Worm (Caenorhabditis elegans) whole organism, L2 larva: ENCODE measurements around the gene F54B3.2.

Experiments used
- C34F6.9 ChIP-seq: fragments of 150-350 bp; optimal IDR thresholded peaks from 2 replicates; lab custom pipeline; 2014; ENCODE audit warnings: missing biosample characterization, missing genetic modification characterization
- F13H6.1 ChIP-seq: sonication (generic microtip); optimal IDR thresholded peaks from 2 replicates; lab custom pipeline; 2016; ENCODE audit warnings: missing genetic modification characterization, missing compliant biosample characterization
- R02D3.7 ChIP-seq: fragments of 150-350 bp; optimal IDR thresholded peaks from 2 replicates; lab custom pipeline; 2014; ENCODE audit warnings: missing biosample characterization, missing genetic modification characterization
- Y55F3AM.14 ChIP-seq: fragments of 200-800 bp; sonication (Bioruptor generic); optimal IDR thresholded peaks from 2 replicates; lab custom pipeline; 2018; ENCODE audit warnings: mild to moderate bottlenecking, missing genetic modification characterization, missing compliant biosample characterization
- ZK546.5 ChIP-seq: sonication (generic microtip); optimal IDR thresholded peaks from 2 replicates; lab custom pipeline; 2017; ENCODE audit warnings: missing biosample characterization, missing genetic modification characterization
- alr-1 ChIP-seq: fragments of 150-350 bp; optimal IDR thresholded peaks from 2 replicates; lab custom pipeline; 2014; ENCODE audit warnings: missing biosample characterization, missing genetic modification characterization
- ama-1 ChIP-seq: fragments of 150-350 bp; optimal IDR thresholded peaks from 2 replicates; lab custom pipeline; 2018; ENCODE audit warnings: inconsistent platforms
- blmp-1 ChIP-seq: sonication (generic microtip); optimal IDR thresholded peaks from 2 replicates; lab custom pipeline; 2017; ENCODE audit warnings: missing genetic modification characterization, mild to moderate bottlenecking, missing compliant biosample characterization, antibody characterized with exemption, moderate library complexity; ENCODE audit not compliant: insufficient read depth
- crh-2 ChIP-seq: sonication (generic microtip); optimal IDR thresholded peaks from 2 replicates; lab custom pipeline; 2017; ENCODE audit warnings: missing biosample characterization, missing genetic modification characterization
- egl-27 ChIP-seq: sonication (generic microtip); optimal IDR thresholded peaks from 3 replicates; lab custom pipeline; 2017; ENCODE audit warnings: missing biosample characterization, missing genetic modification reagents, missing genetic modification characterization
- elt-1 ChIP-seq: fragments of 150-350 bp; optimal IDR thresholded peaks from 2 replicates; lab custom pipeline; 2014; ENCODE audit warnings: missing biosample characterization, missing genetic modification characterization
- fos-1 ChIP-seq: fragments of 150-350 bp; optimal IDR thresholded peaks from 2 replicates; lab custom pipeline; 2014; ENCODE audit warnings: missing biosample characterization, missing genetic modification characterization
- gmeb-1 ChIP-seq: fragments of 150-350 bp; optimal IDR thresholded peaks from 2 replicates; lab custom pipeline; 2014; ENCODE audit warnings: missing biosample characterization, missing genetic modification characterization
- lin-11 ChIP-seq: fragments of 150-350 bp; sonication (generic microtip); optimal IDR thresholded peaks from 2 replicates; lab custom pipeline; 2014; ENCODE audit warnings: missing biosample characterization, missing genetic modification characterization, inconsistent platforms, mixed read lengths
- lin-13 ChIP-seq: fragments of 150-350 bp; optimal IDR thresholded peaks from 2 replicates; lab custom pipeline; 2014; ENCODE audit warnings: missing biosample characterization, missing genetic modification reagents, missing genetic modification characterization
- lin-39 ChIP-seq: fragments of 150-350 bp; optimal IDR thresholded peaks from 2 replicates; lab custom pipeline; 2014; ENCODE audit warnings: missing biosample characterization, missing genetic modification reagents, missing genetic modification characterization
- lsy-2 ChIP-seq, 2 experiments: fragments of 150-350 bp in 1 of 2; sonication (generic microtip) in 1 of 2; optimal IDR thresholded peaks; 2 replicates each; lab custom pipeline; 2014 to 2017; ENCODE audit warnings: missing biosample characterization in 2 of 2, missing genetic modification characterization in 2 of 2
- mab-5 ChIP-seq: fragments of 150-350 bp; optimal IDR thresholded peaks from 2 replicates; lab custom pipeline; 2014; ENCODE audit warnings: missing biosample characterization, missing genetic modification characterization
- mbf-1 ChIP-seq: sonication (generic microtip); optimal IDR thresholded peaks from 2 replicates; lab custom pipeline; 2017; ENCODE audit warnings: missing biosample characterization, missing genetic modification characterization
- mdl-1 ChIP-seq, 2 experiments: fragments of 150-350 bp in 1 of 2; sonication (generic microtip) in 1 of 2; optimal IDR thresholded peaks; 2 replicates each; lab custom pipeline; 2017; ENCODE audit warnings: missing biosample characterization in 2 of 2, missing genetic modification characterization in 2 of 2
- nhr-10 ChIP-seq: sonication (generic microtip); optimal IDR thresholded peaks from 2 replicates; lab custom pipeline; 2017; ENCODE audit warnings: missing biosample characterization, missing genetic modification characterization
- nhr-11 ChIP-seq: fragments of 150-350 bp; optimal IDR thresholded peaks from 2 replicates; lab custom pipeline; 2014; ENCODE audit warnings: missing biosample characterization, missing genetic modification characterization
- nhr-12 ChIP-seq: fragments of 150-350 bp; optimal IDR thresholded peaks from 2 replicates; lab custom pipeline; 2014; ENCODE audit warnings: missing biosample characterization, missing genetic modification characterization
- nhr-129 ChIP-seq: fragments of 150-350 bp; optimal IDR thresholded peaks from 2 replicates; lab custom pipeline; 2014; ENCODE audit warnings: missing biosample characterization, missing genetic modification characterization
- nhr-21 ChIP-seq: fragments of 150-350 bp; optimal IDR thresholded peaks from 2 replicates; lab custom pipeline; 2014; ENCODE audit warnings: missing biosample characterization, missing genetic modification characterization
- nhr-237 ChIP-seq: fragments of 150-350 bp; optimal IDR thresholded peaks from 2 replicates; lab custom pipeline; 2014; ENCODE audit warnings: missing biosample characterization, missing genetic modification characterization
- nhr-25 ChIP-seq: fragments of 150-350 bp; sonication (generic microtip); optimal IDR thresholded peaks from 3 replicates; lab custom pipeline; 2014; ENCODE audit warnings: missing biosample characterization, missing genetic modification characterization
- nhr-6 ChIP-seq: fragments of 150-350 bp; optimal IDR thresholded peaks from 2 replicates; lab custom pipeline; 2014; ENCODE audit warnings: missing biosample characterization, missing genetic modification characterization
- nhr-77 ChIP-seq: fragments of 150-350 bp; optimal IDR thresholded peaks from 2 replicates; lab custom pipeline; 2014; ENCODE audit warnings: missing biosample characterization, missing genetic modification characterization
- peb-1 ChIP-seq: fragments of 150-350 bp; optimal IDR thresholded peaks from 2 replicates; lab custom pipeline; 2014; ENCODE audit warnings: missing biosample characterization, missing genetic modification characterization
- sem-4 ChIP-seq: fragments of 150-350 bp; optimal IDR thresholded peaks from 2 replicates; lab custom pipeline; 2014; ENCODE audit warnings: missing biosample characterization, missing genetic modification reagents, missing genetic modification characterization
- skn-1 ChIP-seq: sonication (generic microtip); optimal IDR thresholded peaks from 2 replicates; lab custom pipeline; 2017; ENCODE audit warnings: missing biosample characterization, missing genetic modification characterization
- sma-3 ChIP-seq: sonication (generic microtip); optimal IDR thresholded peaks from 2 replicates; lab custom pipeline; 2016; ENCODE audit warnings: missing genetic modification reagents, missing genetic modification characterization, missing compliant biosample characterization
- sma-9 ChIP-seq, 2 experiments: fragments of 150-350 bp in 1 of 2; sonication (generic microtip) in 1 of 2; optimal IDR thresholded peaks; 2 replicates each; lab custom pipeline; 2014 to 2016; ENCODE audit warnings: missing genetic modification characterization in 2 of 2, mild to moderate bottlenecking in 1 of 2, missing biosample characterization in 1 of 2, missing compliant biosample characterization in 1 of 2, missing genetic modification reagents in 1 of 2, moderate library complexity in 1 of 2
- snpc-4 ChIP-seq: fragments of 150-350 bp; optimal IDR thresholded peaks from 2 replicates; lab custom pipeline; 2014; ENCODE audit warnings: missing biosample characterization, missing genetic modification characterization
- unc-55 ChIP-seq: fragments of 150-350 bp; sonication (generic microtip); optimal IDR thresholded peaks from 3 replicates; lab custom pipeline; 2014; ENCODE audit warnings: missing biosample characterization, missing genetic modification reagents, missing genetic modification characterization
- unc-62 ChIP-seq: fragments of 150-350 bp; optimal IDR thresholded peaks from 2 replicates; lab custom pipeline; 2014; ENCODE audit warnings: missing biosample characterization, missing genetic modification reagents, missing genetic modification characterization
- zag-1 ChIP-seq: fragments of 150-350 bp; optimal IDR thresholded peaks from 2 replicates; lab custom pipeline; 2014; ENCODE audit warnings: missing biosample characterization, missing genetic modification characterization
- ztf-1 ChIP-seq: fragments of 200-800 bp; sonication (Bioruptor generic); conservative IDR thresholded peaks from 2 replicates; pipeline ENCODE4 v1.3.6; 2022; ENCODE audit warnings: missing genetic modification characterization, missing compliant biosample characterization
- ztf-11 ChIP-seq: sonication (generic microtip); optimal IDR thresholded peaks from 2 replicates; lab custom pipeline; 2017; ENCODE audit warnings: missing biosample characterization, missing genetic modification characterization
- ztf-4 ChIP-seq: fragments of 150-350 bp; optimal IDR thresholded peaks from 2 replicates; lab custom pipeline; 2014; ENCODE audit warnings: missing biosample characterization, missing genetic modification characterization

Gene F54B3.2

ce11 chrII:10302646-10303045, 32.7 kb upstream of the F54B3.2 start, which contains the start of gene clpp-1:
clpp-1 (minus strand) TSS chrII:10302842.
- TF ChIP-seq crh-2 (tag; lab: Kevin White, UChicago) (peak; percentile 5), lsy-2 (tag; optimal IDR thresholded peaks at IDR 0.05; lab: Kevin White, UChicago) (peak in 1 of 2 experiments; percentile 29), ztf-1 (no peak), lin-39 (tag; lab: Kevin White, UChicago) (no peak), blmp-1 (tag; lab: Kevin White, UChicago) (no peak), ztf-4 (tag; lab: Kevin White, UChicago) (no peak), sma-3 (GFP tag; lab: Kevin White, UChicago) (no peak), nhr-129 (tag; lab: Kevin White, UChicago) (peak; percentile 36), gmeb-1 (tag; lab: Kevin White, UChicago) (peak; percentile 43), ama-1 (lab: Kevin White, UChicago) (peak; percentile 58), nhr-12 (tag; lab: Kevin White, UChicago) (no peak), fos-1 (tag; lab: Kevin White, UChicago) (no peak), sem-4 (no peak), sma-9 (GFP tag; optimal IDR thresholded peaks at IDR 0.05; lab: Kevin White, UChicago) (peak; percentile 23), sma-9 (tag; optimal IDR thresholded peaks at IDR 0.05; lab: Kevin White, UChicago) (no peak)
- TF ChIP-seq, all 48 proteins: peak for 6

- TF ChIP-seq C34F6.9 (tag; lab: Kevin White, UChicago) (peak; percentile 84), blmp-1 (tag; lab: Kevin White, UChicago) (no peak), lsy-2 (tag; optimal IDR thresholded peaks at IDR 0.05; lab: Kevin White, UChicago) (peak; percentile 79 to 84), sma-9 (GFP tag; optimal IDR thresholded peaks at IDR 0.05; lab: Kevin White, UChicago) (peak; percentile 74), sma-9 (tag; optimal IDR thresholded peaks at IDR 0.05; lab: Kevin White, UChicago) (no peak), lin-13 (GFP tag; lab: Kevin White, UChicago) (peak; percentile 77), nhr-6 (peak; percentile 55), unc-62 (GFP tag; lab: Kevin White, UChicago) (no peak), ZK546.5 (peak; percentile 2), nhr-129 (tag; lab: Kevin White, UChicago) (peak; percentile 82), nhr-25 (tag; lab: Kevin White, UChicago) (peak; percentile 27), Y55F3AM.14 (peak; percentile 4), zag-1 (tag; lab: Kevin White, UChicago) (peak; percentile 33), crh-2 (tag; lab: Kevin White, UChicago) (peak; percentile 74), mab-5 (tag; lab: Kevin White, UChicago) (no peak), gmeb-1 (tag; lab: Kevin White, UChicago) (peak; percentile 94), F13H6.1 (tag; lab: Kevin White, UChicago) (peak; percentile 78), sma-3 (GFP tag; lab: Kevin White, UChicago) (peak; percentile 62), R02D3.7 (tag; lab: Kevin White, UChicago) (peak; percentile 26), snpc-4 (peak; percentile 45), fos-1 (tag; lab: Kevin White, UChicago) (peak; percentile 52), lin-11 (tag; lab: Kevin White, UChicago) (peak; percentile 81), nhr-11 (tag; lab: Kevin White, UChicago) (no peak), alr-1 (no peak), lin-39 (tag; lab: Kevin White, UChicago) (no peak), unc-55 (GFP tag; lab: Kevin White, UChicago) (peak; percentile 91), egl-27 (tag; lab: Kevin White, UChicago) (peak; percentile 46), nhr-21 (tag; lab: Kevin White, UChicago) (peak; percentile 46)
- TF ChIP-seq, all 48 proteins: peak for 21
These were observed 31.0 kb upstream of the F54B3.2 start, which contains the start of gene mdt-22 for ce11 chrII:10300954-10301353. mdt-22 (plus strand) TSS chrII:10301216.

- TF ChIP-seq sem-4 = peak; percentile 14
- TF ChIP-seq nhr-11 (tag; lab: Kevin White, UChicago) = no peak
- no peak for TF ChIP-seq gmeb-1 (tag; lab: Kevin White, UChicago)
- TF ChIP-seq lin-39 (tag; lab: Kevin White, UChicago) = no peak
- no peak for TF ChIP-seq ZK546.5
- TF ChIP-seq nhr-237 (tag; lab: Kevin White, UChicago) = no peak
- TF ChIP-seq nhr-21 (tag; lab: Kevin White, UChicago) = no peak
- TF ChIP-seq nhr-12 (tag; lab: Kevin White, UChicago) = no peak
- no peak for TF ChIP-seq Y55F3AM.14
- TF ChIP-seq F13H6.1 (tag; lab: Kevin White, UChicago) = peak; percentile 70
- TF ChIP-seq lsy-2 (tag; optimal IDR thresholded peaks at IDR 0.05; lab: Kevin White, UChicago) = peak in 1 of 2 experiments; percentile 66
- no peak for TF ChIP-seq fos-1 (tag; lab: Kevin White, UChicago)
- TF ChIP-seq lin-11 (tag; lab: Kevin White, UChicago) = no peak
- no peak for TF ChIP-seq zag-1 (tag; lab: Kevin White, UChicago)
- peak; percentile 70 for TF ChIP-seq nhr-129 (tag; lab: Kevin White, UChicago)
- TF ChIP-seq mbf-1 (tag; lab: Kevin White, UChicago) = no peak
- no peak for TF ChIP-seq nhr-25 (tag; lab: Kevin White, UChicago)
- no peak for TF ChIP-seq snpc-4
- TF ChIP-seq mdl-1 (tag; optimal IDR thresholded peaks at IDR 0.05; lab: Kevin White, UChicago) = no peak
- no peak for TF ChIP-seq blmp-1 (tag; lab: Kevin White, UChicago)
- no peak for TF ChIP-seq skn-1 (tag; lab: Kevin White, UChicago)
- TF ChIP-seq unc-62 (GFP tag; lab: Kevin White, UChicago) = no peak
- TF ChIP-seq lin-13 (GFP tag; lab: Kevin White, UChicago) = peak; percentile 24
- TF ChIP-seq egl-27 (tag; lab: Kevin White, UChicago) = no peak
- peak; percentile 83 for TF ChIP-seq ztf-4 (tag; lab: Kevin White, UChicago)
- TF ChIP-seq peb-1 (tag; lab: Kevin White, UChicago) = no peak
- TF ChIP-seq nhr-77 = no peak
- TF ChIP-seq unc-55 (GFP tag; lab: Kevin White, UChicago) = no peak
- TF ChIP-seq ztf-11 (tag; lab: Kevin White, UChicago) = no peak
- no peak for TF ChIP-seq alr-1
- TF ChIP-seq R02D3.7 (tag; lab: Kevin White, UChicago) = no peak
- no peak for TF ChIP-seq nhr-10 (tag; lab: Kevin White, UChicago)
- TF ChIP-seq elt-1 = no peak
These were observed 30.3 kb upstream of the F54B3.2 start, which contains the start of gene nep-26 for ce11 chrII:10300082-10300749. nep-26 (minus strand) TSS chrII:10300132.
